Worm (Caenorhabditis elegans): ENCODE results near the gene C18A3.7.

DNA sequence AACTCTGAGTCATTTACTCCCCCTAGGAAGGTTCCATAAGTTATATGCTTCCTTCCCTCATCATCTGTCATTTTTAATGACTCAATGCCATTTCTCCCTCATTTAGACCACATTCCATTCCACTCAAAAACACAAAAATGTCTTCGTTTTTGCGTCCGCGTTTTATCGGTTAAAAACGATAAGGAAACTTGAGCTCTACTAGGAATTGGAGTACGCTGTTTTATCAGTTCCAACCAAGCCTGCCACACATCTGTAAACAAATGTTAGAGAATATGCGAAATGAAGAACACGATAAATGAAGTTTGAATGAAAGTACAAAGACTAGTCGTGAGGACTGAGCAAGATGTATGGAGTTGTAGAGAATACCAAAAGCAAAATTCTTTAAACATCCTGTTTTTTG is 18.2 kb upstream of the C18A3.7 start:
- TF ChIP-seq ZK546.5 (tag; optimal IDR thresholded peaks at IDR 0.05) (no peak), fkh-10 (GFP tag; optimal IDR thresholded peaks at IDR 0.05) (no peak), unc-62 (GFP tag; optimal IDR thresholded peaks at IDR 0.05) (no peak), ztf-11 (tag; optimal IDR thresholded peaks at IDR 0.05) (no peak), egl-27 (tag; optimal IDR thresholded peaks at IDR 0.05) (no peak), nhr-77 (tag; optimal IDR thresholded peaks at IDR 0.05) (no peak), ceh-28 (tag; optimal IDR thresholded peaks at IDR 0.05) (no peak), ztf-4 (tag; optimal IDR thresholded peaks at IDR 0.05) (no peak), eor-1 (tag; optimal IDR thresholded peaks at IDR 0.05) (no peak), jun-1 (tag; optimal IDR thresholded peaks at IDR 0.05) (peak; percentile 76), elt-3 (tag; optimal IDR thresholded peaks at IDR 0.05) (no peak), nhr-25 (tag; optimal IDR thresholded peaks at IDR 0.05) (no peak)

Measured in whole organism, L3 larva.